Worm (Caenorhabditis elegans) whole organism, L4/young adult: ENCODE data around the gene cul-3.

Experiments used
- W03F9.2 ChIP-seq: fragments of 150-350 bp; optimal IDR thresholded peaks from 2 replicates; lab custom pipeline; 2014; ENCODE audit warnings: missing biosample characterization, missing genetic modification characterization
- dao-5 ChIP-seq: sonication (generic microtip); optimal IDR thresholded peaks from 2 replicates; lab custom pipeline; 2016; ENCODE audit warnings: missing genotype, missing genetic modification characterization, moderate library complexity, missing compliant biosample characterization
- him-1 ChIP-seq: sonication (generic microtip); optimal IDR thresholded peaks from 2 replicates; lab custom pipeline; 2016; ENCODE audit warnings: missing genotype, missing genetic modification reagents, missing genetic modification characterization, missing compliant biosample characterization

ce11 chrV:137667-138066 lies 39.5 kb upstream of the cul-3 start:
- TF ChIP-seq W03F9.2 (tag; lab: Kevin White, UChicago) = no peak
- no peak for TF ChIP-seq dao-5
- no peak for TF ChIP-seq him-1
